Fruit fly (Drosophila melanogaster) whole organism, embryonic: ENCODE results near the gene CG17362.

Experiments used
- Aef1 ChIP-seq: fragments of 200-800 bp; sonication (Bioruptor generic); IDR thresholded peaks from 3 replicates; pipeline ENCODE4 v1.3.6; 2022; ENCODE audit warnings: missing biosample characterization, missing genetic modification characterization
- BEAF-32 ChIP-seq: fragments of 200-800 bp; sonication (Bioruptor generic); optimal IDR thresholded peaks from 3 replicates; lab custom pipeline; 2017; ENCODE audit warnings: missing biosample characterization, missing genetic modification characterization, mild to moderate bottlenecking, moderate library complexity, missing genetic modification reagents
- CG10209 ChIP-seq: fragments of 200-800 bp; sonication (Bioruptor generic); optimal IDR thresholded peaks from 3 replicates; lab custom pipeline; 2017; ENCODE audit warnings: missing biosample characterization, mild to moderate bottlenecking, missing genetic modification characterization, missing genetic modification reagents
- CG10366 ChIP-seq: fragments of 200-800 bp; sonication (Bioruptor generic); IDR thresholded peaks from 2 replicates; pipeline ENCODE4 v1.3.6; 2022; ENCODE audit warnings: missing biosample characterization, missing genetic modification characterization
- CG10543 ChIP-seq: fragments of 200-800 bp; sonication (Bioruptor generic); optimal IDR thresholded peaks from 3 replicates; lab custom pipeline; 2017; ENCODE audit warnings: missing biosample characterization, mild to moderate bottlenecking, missing genetic modification characterization, moderate library complexity
- CG11247 ChIP-seq: fragments of 200-800 bp; sonication (Bioruptor generic); IDR thresholded peaks from 2 replicates; pipeline ENCODE4 v1.3.6; 2022; ENCODE audit warnings: missing biosample characterization, missing genetic modification characterization
- CG13123 ChIP-seq: fragments of 200-800 bp; sonication (Bioruptor generic); optimal IDR thresholded peaks from 2 replicates; lab custom pipeline; 2016; ENCODE audit warnings: missing biosample characterization, missing genetic modification characterization
- CG13424 ChIP-seq: fragments of 200-800 bp; sonication (Bioruptor generic); optimal IDR thresholded peaks from 2 replicates; lab custom pipeline; 2019; ENCODE audit warnings: missing biosample characterization, mild to moderate bottlenecking, missing genetic modification characterization, moderate library complexity
- CG14710 ChIP-seq: fragments of 200-800 bp; sonication (Bioruptor generic); optimal IDR thresholded peaks from 3 replicates; lab custom pipeline; 2019; ENCODE audit warnings: missing biosample characterization, mild to moderate bottlenecking, missing genetic modification characterization, moderate library complexity
- CG16815 ChIP-seq: fragments of 200-800 bp; sonication (Bioruptor generic); optimal IDR thresholded peaks from 3 replicates; lab custom pipeline; 2017; ENCODE audit warnings: missing biosample characterization, mild to moderate bottlenecking, missing genetic modification characterization
- CG17359 ChIP-seq: fragments of 200-800 bp; sonication (Bioruptor generic); optimal IDR thresholded peaks from 3 replicates; lab custom pipeline; 2018; ENCODE audit warnings: missing biosample characterization, mild to moderate bottlenecking, missing genetic modification characterization, moderate library complexity
- CG17802 ChIP-seq: fragments of 200-800 bp; sonication (Bioruptor generic); optimal IDR thresholded peaks from 2 replicates; lab custom pipeline; 2018; ENCODE audit warnings: missing biosample characterization, mild to moderate bottlenecking, missing genetic modification characterization, moderate library complexity
- CG32532 ChIP-seq: fragments of 200-800 bp; sonication (Bioruptor generic); IDR thresholded peaks from 2 replicates; pipeline ENCODE4 v1.3.6; 2022; ENCODE audit warnings: missing biosample characterization, missing genetic modification characterization
- CG32767 ChIP-seq: fragments of 200-800 bp; sonication (Bioruptor generic); IDR thresholded peaks from 2 replicates; pipeline ENCODE4 v1.3.6; 2022; ENCODE audit warnings: missing biosample characterization, missing genetic modification characterization
- CG34422 ChIP-seq: fragments of 200-800 bp; sonication (Bioruptor generic); IDR thresholded peaks from 3 replicates; pipeline ENCODE4 v1.3.6; 2022; ENCODE audit warnings: missing biosample characterization, missing genetic modification characterization
- CG5245 ChIP-seq: fragments of 200-800 bp; sonication (Bioruptor generic); optimal IDR thresholded peaks from 3 replicates; lab custom pipeline; 2016; ENCODE audit warnings: missing biosample characterization, missing genetic modification characterization
- Dp ChIP-seq: fragments of 200-800 bp; sonication (Bioruptor generic); optimal IDR thresholded peaks from 2 replicates; lab custom pipeline; 2018; ENCODE audit warnings: missing biosample characterization, mild to moderate bottlenecking, missing genetic modification characterization, moderate library complexity
- Dref ChIP-seq: fragments of 200-800 bp; sonication (Bioruptor generic); IDR thresholded peaks from 2 replicates; pipeline ENCODE4 v1.3.6; 2022; ENCODE audit warnings: missing biosample characterization, missing genetic modification characterization
- Med ChIP-seq: fragments of 200-800 bp; sonication (Bioruptor generic); peaks from one replicate; lab custom pipeline; 2016; ENCODE audit warnings: missing biosample characterization, missing genetic modification characterization, mild to moderate bottlenecking, inconsistent platforms, moderate library complexity
- Opbp ChIP-seq: fragments of 200-800 bp; sonication (Bioruptor generic); IDR thresholded peaks from 3 replicates; pipeline ENCODE4 v1.3.6; 2022; ENCODE audit warnings: missing biosample characterization, missing genetic modification characterization; ENCODE audit not compliant: partially characterized antibody
- Pdp1 ChIP-seq, 2 experiments: fragments of 200-800 bp; sonication (Bioruptor generic); optimal IDR thresholded peaks; 3 replicates each; lab custom pipeline; 2016; ENCODE audit warnings: missing biosample characterization in 2 of 2, missing genetic modification characterization in 2 of 2, mild to moderate bottlenecking in 1 of 2, moderate library complexity in 1 of 2
- Sox102F ChIP-seq: fragments of 200-800 bp; sonication (Bioruptor generic); optimal IDR thresholded peaks from 2 replicates; lab custom pipeline; 2018; ENCODE audit warnings: missing biosample characterization, mild to moderate bottlenecking, missing genetic modification characterization, moderate library complexity
- YL-1 ChIP-seq: fragments of 200-800 bp; sonication (Bioruptor generic); optimal IDR thresholded peaks from 3 replicates; lab custom pipeline; 2017; ENCODE audit warnings: missing biosample characterization, mild to moderate bottlenecking, missing genetic modification characterization
- ab ChIP-seq: fragments of 200-800 bp; sonication (Bioruptor generic); optimal IDR thresholded peaks from 2 replicates; lab custom pipeline; 2016; ENCODE audit warnings: missing biosample characterization, missing genetic modification characterization
- ac ChIP-seq: fragments of 200-800 bp; sonication (Bioruptor generic); optimal IDR thresholded peaks from 3 replicates; lab custom pipeline; 2017; ENCODE audit warnings: missing biosample characterization, mild to moderate bottlenecking, missing genetic modification characterization
- chinmo ChIP-seq: fragments of 200-800 bp; sonication (Bioruptor generic); IDR thresholded peaks from 4 replicates; pipeline ENCODE4 v1.3.6; 2022; ENCODE audit warnings: missing biosample characterization, missing genetic modification characterization; ENCODE audit not compliant: partially characterized antibody
- ewg ChIP-seq: fragments of 200-800 bp; sonication (Bioruptor generic); optimal IDR thresholded peaks from 3 replicates; lab custom pipeline; 2017; ENCODE audit warnings: mild to moderate bottlenecking, missing biosample characterization, missing genetic modification reagents, missing genetic modification characterization
- hb ChIP-seq: fragments of 200-800 bp; sonication (Bioruptor generic); IDR thresholded peaks from 3 replicates; pipeline ENCODE4 v1.3.6; 2022; ENCODE audit warnings: missing biosample characterization, missing genetic modification characterization; ENCODE audit not compliant: partially characterized antibody
- kah ChIP-seq: fragments of 200-800 bp; sonication (Bioruptor generic); optimal IDR thresholded peaks from 2 replicates; lab custom pipeline; 2018; ENCODE audit warnings: missing biosample characterization, mild to moderate bottlenecking, missing genetic modification characterization
- lmd ChIP-seq: fragments of 200-800 bp; sonication (Bioruptor generic); IDR thresholded peaks from 2 replicates; pipeline ENCODE4 v1.3.6; 2022; ENCODE audit warnings: missing biosample characterization, missing genetic modification characterization
- lov ChIP-seq, 2 experiments: fragments of 200-800 bp in 1 of 2; fragments of >200 bp in 1 of 2; sonication (Bioruptor generic) in 1 of 2; IDR thresholded peaks in 1 of 2; optimal IDR thresholded peaks in 1 of 2; 2 replicates in 1 of 2; 3 replicates in 1 of 2; pipeline versions ENCODE4 v1.3.6 to Lab custom; 2017 to 2022; ENCODE audit warnings: missing biosample characterization in 1 of 2, missing genetic modification characterization in 1 of 2
- nau ChIP-seq: fragments of 200-800 bp; sonication (Bioruptor generic); optimal IDR thresholded peaks from 3 replicates; lab custom pipeline; 2017; ENCODE audit warnings: missing biosample characterization, mild to moderate bottlenecking, missing genetic modification characterization, missing genetic modification reagents
- nerfin-1 ChIP-seq: fragments of 200-800 bp; sonication (Bioruptor generic); optimal IDR thresholded peaks from 3 replicates; lab custom pipeline; 2019; ENCODE audit warnings: missing biosample characterization, mild to moderate bottlenecking, missing genetic modification characterization, moderate library complexity
- pho ChIP-seq: fragments of 200-800 bp; sonication (Bioruptor generic); optimal IDR thresholded peaks from 2 replicates; lab custom pipeline; 2016; ENCODE audit warnings: missing biosample characterization, missing genetic modification characterization
- pita ChIP-seq: fragments of 200-800 bp; sonication (Bioruptor generic); optimal IDR thresholded peaks from 2 replicates; lab custom pipeline; 2017; ENCODE audit warnings: missing biosample characterization, mild to moderate bottlenecking, missing genetic modification characterization
- pzg ChIP-seq: fragments of 200-800 bp; sonication (Bioruptor generic); optimal IDR thresholded peaks from 3 replicates; lab custom pipeline; 2018; ENCODE audit warnings: missing biosample characterization, mild to moderate bottlenecking, missing genetic modification characterization, moderate library complexity
- row ChIP-seq: fragments of 200-800 bp; sonication (Bioruptor generic); IDR thresholded peaks from 3 replicates; pipeline ENCODE4 v1.3.6; 2022; ENCODE audit warnings: missing biosample characterization, missing genetic modification characterization
- sob ChIP-seq: fragments of 200-800 bp; sonication (Bioruptor generic); IDR thresholded peaks from 2 replicates; pipeline ENCODE4 v1.3.6; 2022; ENCODE audit warnings: missing biosample characterization, missing genetic modification characterization
- tio ChIP-seq: fragments of 200-800 bp; sonication (Bioruptor generic); optimal IDR thresholded peaks from 2 replicates; lab custom pipeline; 2017; ENCODE audit warnings: missing biosample characterization, missing genetic modification characterization, inconsistent platforms
- tll ChIP-seq, 2 experiments: fragments of 200-800 bp in 1 of 2; fragments of >200 bp in 1 of 2; sonication (Bioruptor generic) in 1 of 2; optimal IDR thresholded peaks; 2 replicates each; lab custom pipeline; 2017 to 2019; ENCODE audit warnings: missing biosample characterization in 2 of 2, missing genetic modification characterization in 2 of 2, mild to moderate bottlenecking in 1 of 2, moderate library complexity in 1 of 2
- tna ChIP-seq: fragments of 200-800 bp; sonication (Bioruptor generic); IDR thresholded peaks from 2 replicates; pipeline ENCODE4 v1.3.6; 2022; ENCODE audit warnings: missing biosample characterization, missing genetic modification characterization; ENCODE audit not compliant: partially characterized antibody
- tup ChIP-seq: fragments of 200-800 bp; sonication (Bioruptor generic); optimal IDR thresholded peaks from 2 replicates; lab custom pipeline; 2016; ENCODE audit warnings: missing biosample characterization, mild to moderate bottlenecking, missing genetic modification characterization, moderate library complexity
- vvl ChIP-seq: fragments of 200-800 bp; sonication (Bioruptor generic); IDR thresholded peaks from 2 replicates; pipeline ENCODE4 v1.3.6; 2022; ENCODE audit warnings: missing biosample characterization, missing genetic modification characterization
- wek ChIP-seq: fragments of 200-800 bp; sonication (Bioruptor generic); optimal IDR thresholded peaks from 3 replicates; lab custom pipeline; 2018; ENCODE audit warnings: missing biosample characterization, mild to moderate bottlenecking, missing genetic modification characterization, moderate library complexity
- zfh1 ChIP-seq: fragments of 200-800 bp; sonication (Bioruptor generic); IDR thresholded peaks from 3 replicates; pipeline ENCODE4 v1.3.6; 2022; ENCODE audit warnings: missing biosample characterization, missing genetic modification characterization
- zfh2 ChIP-seq: fragments of 200-800 bp; sonication (Bioruptor generic); optimal IDR thresholded peaks from 2 replicates; lab custom pipeline; 2016; ENCODE audit warnings: missing biosample characterization, missing genetic modification characterization

The CG17362 gene

dm6 chr3L:14006704-14007126, 20.3 kb downstream of the CG17362 start (continued):
- TF ChIP-seq tna (GFP tag; lab: Robert Waterston, UW) (0 out of 2 replicates have a peak, but pooled peaks have one; percentile 21), CG17359 (tag; lab: Kevin White, UChicago) (peak; percentile 1), sob (GFP tag; lab: Robert Waterston, UW) (peak; percentile 29; the same call in 1 of the 2 replicates), YL-1 (GFP tag; lab: Kevin White, UChicago) (peak; percentile 66), Med (peak; percentile 72), CG34422 (GFP tag; lab: Robert Waterston, UW) (0 out of 3 replicates have a peak, but pooled peaks have one; percentile 45), CG10543 (GFP tag; lab: Kevin White, UChicago) (no peak), row (peak; percentile 67), ab (GFP tag; lab: Kevin White, UChicago) (no peak), zfh2 (GFP tag; lab: Kevin White, UChicago) (no peak), pho (peak; percentile 9), CG32767 (GFP tag; lab: Robert Waterston, UW) (0 out of 2 replicates have a peak, but pooled peaks have one; percentile 6), CG17802 (tag; lab: Kevin White, UChicago) (no peak), BEAF-32 (GFP tag; lab: Kevin White, UChicago) (peak; percentile 23), pzg (GFP tag; lab: Kevin White, UChicago) (peak; percentile 33), kah (GFP tag; lab: Kevin White, UChicago) (peak; percentile 7), lov (optimal IDR thresholded peaks at IDR 0.05; lab: Kevin White, UChicago) (no peak), lov (GFP tag; IDR thresholded peaks at IDR 0.05; lab: Robert Waterston, UW) (peak; percentile 13; the same call in 1 of the 3 replicates), CG13424 (peak; percentile 20), CG16815 (GFP tag; lab: Kevin White, UChicago) (no peak), pita (GFP tag; lab: Kevin White, UChicago) (no peak), nau (GFP tag; lab: Kevin White, UChicago) (no peak), hb (GFP tag; lab: Robert Waterston, UW) (no peak), Dp (GFP tag; lab: Kevin White, UChicago) (peak; percentile 14), Aef1 (GFP tag; lab: Robert Waterston, UW) (no peak), Opbp (GFP tag; lab: Robert Waterston, UW) (peak; percentile 19; the same call in 1 of the 3 replicates), nerfin-1 (tag; lab: Kevin White, UChicago) (peak; percentile 38), ewg (GFP tag; lab: Kevin White, UChicago) (peak; percentile 94), ac (GFP tag; lab: Kevin White, UChicago) (no peak), chinmo (peak; percentile 88; the same call in 2 of the 4 replicates), Dref (GFP tag; lab: Robert Waterston, UW) (peak; percentile 55), wek (GFP tag; lab: Kevin White, UChicago) (no peak), CG5245 (GFP tag; lab: Kevin White, UChicago) (no peak), CG11247 (GFP tag; lab: Robert Waterston, UW) (0 out of 2 replicates have a peak, but pooled peaks have one; percentile 16), CG10366 (GFP tag; lab: Robert Waterston, UW) (peak; percentile 17; the same call in 1 of the 2 replicates), CG13123 (GFP tag; lab: Kevin White, UChicago) (no peak), lmd (GFP tag; lab: Robert Waterston, UW) (no peak), tll (GFP tag; optimal IDR thresholded peaks at IDR 0.05; lab: Kevin White, UChicago) (no peak), tio (GFP tag; lab: Kevin White, UChicago) (no peak), tup (GFP tag; lab: Kevin White, UChicago) (no peak), Pdp1 (GFP tag; optimal IDR thresholded peaks at IDR 0.05; lab: Kevin White, UChicago) (peak in 1 of 2 experiments; percentile 100), vvl (GFP tag; lab: Robert Waterston, UW) (peak; percentile 7; the same call in 1 of the 2 replicates), CG10209 (GFP tag; lab: Kevin White, UChicago) (no peak), CG32532 (GFP tag; lab: Robert Waterston, UW) (no peak), zfh1 (GFP tag; lab: Robert Waterston, UW) (0 out of 3 replicates have a peak, but pooled peaks have one; percentile 25), CG14710 (peak; percentile 7), Sox102F (no peak)
